Worm (Caenorhabditis elegans) whole organism, L4/young adult: ENCODE measurements around the gene npr-13.
"Not testable (repeated sequence)": the region's sequence is repeated elsewhere in the genome, so short reads cannot be mapped to it uniquely, and the experiment has no call there.

ENCODE experiments used
- W03F9.2 ChIP-seq: fragments of 150-350 bp; optimal IDR thresholded peaks from 2 replicates; lab custom pipeline; 2014; ENCODE audit warnings: missing biosample characterization, missing genetic modification characterization
- dao-5 ChIP-seq: sonication (generic microtip); optimal IDR thresholded peaks from 2 replicates; lab custom pipeline; 2016; ENCODE audit warnings: missing genotype, missing genetic modification characterization, moderate library complexity, missing compliant biosample characterization
- him-1 ChIP-seq: sonication (generic microtip); optimal IDR thresholded peaks from 2 replicates; lab custom pipeline; 2016; ENCODE audit warnings: missing genotype, missing genetic modification reagents, missing genetic modification characterization, missing compliant biosample characterization

Gene npr-13

ce11 chrV:14832121-14832788 lies 26.1 kb downstream of the npr-13 start:
- TF ChIP-seq him-1 (no peak), W03F9.2 (tag; lab: Kevin White, UChicago) (no peak), dao-5 (no peak)

ce11 chrV:14831460-14832120 lies 26.8 kb downstream of the npr-13 start:
- TF ChIP-seq dao-5, result no peak
- no peak for TF ChIP-seq him-1
- TF ChIP-seq W03F9.2 (tag; lab: Kevin White, UChicago), result no peak

ce11 chrV:14830267-14831175 lies 27.9 kb downstream of the npr-13 start:
- no peak for TF ChIP-seq W03F9.2 (tag; lab: Kevin White, UChicago)
- TF ChIP-seq him-1, result no peak
- no peak for TF ChIP-seq dao-5

- TF ChIP-seq W03F9.2 (tag; lab: Kevin White, UChicago), result no peak
- TF ChIP-seq him-1, result no peak
- no peak for TF ChIP-seq dao-5
These were observed 30.0 kb downstream of the npr-13 start for ce11 chrV:14828407-14828806.

ce11 chrV:14826952-14827351 lies 31.5 kb downstream of the npr-13 start, which contains the start of gene nspa-8:
nspa-8 (minus strand) TSS chrV:14827052.
- TF ChIP-seq him-1; W03F9.2 (tag; lab: Kevin White, UChicago); dao-5: not testable (repeated sequence)

ce11 chrV:14824124-14824523 lies 34.3 kb downstream of the npr-13 start, which contains the start of gene W06A7.4:
W06A7.4 (plus strand) TSS chrV:14824424.
- TF ChIP-seq W03F9.2 (tag; lab: Kevin White, UChicago), result no peak
- no peak for TF ChIP-seq him-1
- TF ChIP-seq dao-5, result no peak

- TF ChIP-seq W03F9.2 (tag; lab: Kevin White, UChicago), result no peak
- no peak for TF ChIP-seq him-1
These were observed 36.9 kb downstream of the npr-13 start, which contains the start of gene W06A7.2 for ce11 chrV:14821553-14821952. W06A7.2 (plus strand) TSS chrV:14821853.

- TF ChIP-seq W03F9.2 (tag; lab: Kevin White, UChicago) (no peak), dao-5 (no peak), him-1 (no peak)
These were observed 38.1 kb downstream of the npr-13 start for ce11 chrV:14820314-14820713.

- TF ChIP-seq him-1 (no peak), W03F9.2 (tag; lab: Kevin White, UChicago) (no peak), dao-5 (no peak)
These were observed 42.9 kb downstream of the npr-13 start, which contains the start of gene rin-1 for ce11 chrV:14815500-14815899. rin-1 (minus strand) TSS chrV:14815600.

- TF ChIP-seq him-1 (no peak), dao-5 (no peak), W03F9.2 (tag; lab: Kevin White, UChicago) (no peak)
These were observed 44.8 kb downstream of the npr-13 start for ce11 chrV:14813566-14813965.

- no peak for TF ChIP-seq him-1
- TF ChIP-seq dao-5, result no peak
These were observed 52.1 kb downstream of the npr-13 start for ce11 chrV:14806204-14806737.
